Worm (Caenorhabditis elegans) whole organism, early embryonic: ENCODE measurements around the gene Y57G11B.2.

ENCODE experiments used
- F13C5.2 ChIP-seq: sonication (generic microtip); optimal IDR thresholded peaks from 2 replicates; lab custom pipeline; 2017; ENCODE audit warnings: mild to moderate bottlenecking, missing genetic modification characterization, inconsistent platforms, missing compliant biosample characterization
- ama-1 ChIP-seq: fragments of 150-350 bp; optimal IDR thresholded peaks from 2 replicates; lab custom pipeline; 2014
- ceh-13 ChIP-seq: fragments of 200-800 bp; sonication (Bioruptor generic); optimal IDR thresholded peaks from 2 replicates; lab custom pipeline; 2018; ENCODE audit warnings: mild to moderate bottlenecking, missing genetic modification characterization, missing compliant biosample characterization
- flt-1 ChIP-seq: fragments of 200-800 bp; sonication (Bioruptor generic); IDR thresholded peaks from 2 replicates; pipeline ENCODE4 v1.3.6; 2022; ENCODE audit warnings: missing genetic modification characterization, missing compliant biosample characterization
- hnd-1 ChIP-seq: sonication (generic microtip); optimal IDR thresholded peaks from 2 replicates; lab custom pipeline; 2016; ENCODE audit warnings: missing genetic modification characterization, missing compliant biosample characterization
- tbx-11 ChIP-seq: fragments of 200-800 bp; sonication (Bioruptor generic); IDR thresholded peaks from 2 replicates; pipeline ENCODE4 v1.3.6; 2022; ENCODE audit warnings: missing genetic modification characterization, missing compliant biosample characterization

- TF ChIP-seq flt-1 (GFP tag; lab: Robert Waterston, UW) (no peak), tbx-11 (no peak), ceh-13 (GFP tag; lab: Kevin White, UChicago) (no peak), hnd-1 (tag; lab: Kevin White, UChicago) (no peak), F13C5.2 (tag; lab: Kevin White, UChicago) (no peak), ama-1 (lab: Kevin White, UChicago) (no peak)
Measured at ce11 chrIV:14528718-14529117, 36.4 kb upstream of the Y57G11B.2 start, which contains the start of gene T27E7.3.
